Worm (Caenorhabditis elegans) whole organism, early embryonic: ENCODE measurements around the gene srbc-6.

ENCODE experiments used
- B0310.2 ChIP-seq: sonication (generic microtip); optimal IDR thresholded peaks from 2 replicates; lab custom pipeline; 2016; ENCODE audit warnings: mild to moderate bottlenecking, missing genetic modification characterization, missing compliant biosample characterization
- F13C5.2 ChIP-seq: sonication (generic microtip); optimal IDR thresholded peaks from 2 replicates; lab custom pipeline; 2017; ENCODE audit warnings: mild to moderate bottlenecking, missing genetic modification characterization, inconsistent platforms, missing compliant biosample characterization
- aly-1 ChIP-seq: sonication (generic microtip); optimal IDR thresholded peaks from 2 replicates; lab custom pipeline; 2016; ENCODE audit warnings: missing genetic modification characterization, missing compliant biosample characterization
- ama-1 ChIP-seq: fragments of 150-350 bp; optimal IDR thresholded peaks from 2 replicates; lab custom pipeline; 2014
- ceh-13 ChIP-seq: fragments of 200-800 bp; sonication (Bioruptor generic); optimal IDR thresholded peaks from 2 replicates; lab custom pipeline; 2018; ENCODE audit warnings: mild to moderate bottlenecking, missing genetic modification characterization, missing compliant biosample characterization
- ceh-36 ChIP-seq: sonication (generic microtip); optimal IDR thresholded peaks from 2 replicates; lab custom pipeline; 2016; ENCODE audit warnings: missing genetic modification characterization, inconsistent platforms, missing compliant biosample characterization
- ets-7 ChIP-seq: sonication (generic microtip); optimal IDR thresholded peaks from 2 replicates; lab custom pipeline; 2016; ENCODE audit warnings: missing genotype, missing genetic modification characterization, missing compliant biosample characterization
- flt-1 ChIP-seq: fragments of 200-800 bp; sonication (Bioruptor generic); IDR thresholded peaks from 2 replicates; pipeline ENCODE4 v1.3.6; 2022; ENCODE audit warnings: missing genetic modification characterization, missing compliant biosample characterization
- hmbx-1 ChIP-seq: sonication (generic microtip); optimal IDR thresholded peaks from 2 replicates; lab custom pipeline; 2016; ENCODE audit warnings: mild to moderate bottlenecking, missing genetic modification characterization, missing compliant biosample characterization
- hmg-4 ChIP-seq: fragments of 200-800 bp; sonication (Bioruptor generic); optimal IDR thresholded peaks from 2 replicates; lab custom pipeline; 2018; ENCODE audit warnings: mild to moderate bottlenecking, missing genetic modification characterization, missing compliant biosample characterization
- hnd-1 ChIP-seq: sonication (generic microtip); optimal IDR thresholded peaks from 2 replicates; lab custom pipeline; 2016; ENCODE audit warnings: missing genetic modification characterization, missing compliant biosample characterization
- pes-1 ChIP-seq: fragments of 200-800 bp; sonication (Bioruptor generic); IDR thresholded peaks from 2 replicates; pipeline ENCODE4 v1.3.6; 2022; ENCODE audit warnings: missing genetic modification reagents, missing genetic modification characterization, missing compliant biosample characterization
- scrt-1 ChIP-seq: fragments of 200-800 bp; sonication (Bioruptor generic); IDR thresholded peaks from 2 replicates; pipeline ENCODE4 v1.3.6; 2022; ENCODE audit warnings: missing genetic modification characterization, missing compliant biosample characterization
- sea-1 ChIP-seq: fragments of 200-800 bp; sonication (Bioruptor generic); conservative IDR thresholded peaks from 2 replicates; pipeline ENCODE4 v1.3.6; 2022; ENCODE audit warnings: missing genetic modification characterization, missing compliant biosample characterization
- tbx-11 ChIP-seq: fragments of 200-800 bp; sonication (Bioruptor generic); IDR thresholded peaks from 2 replicates; pipeline ENCODE4 v1.3.6; 2022; ENCODE audit warnings: missing genetic modification characterization, missing compliant biosample characterization
- tbx-37 ChIP-seq: fragments of 200-800 bp; sonication (Bioruptor generic); conservative IDR thresholded peaks from 2 replicates; pipeline ENCODE4 v1.3.6; 2022; ENCODE audit warnings: missing genetic modification reagents, missing genetic modification characterization, missing compliant biosample characterization
- tra-4 ChIP-seq: sonication (generic microtip); optimal IDR thresholded peaks from 2 replicates; lab custom pipeline; 2017; ENCODE audit warnings: missing genetic modification characterization, missing compliant biosample characterization

srbc-6 gene

ce11 chrV:3132116-3132515 is 37.8 kb upstream of the srbc-6 start:
- TF ChIP-seq pes-1 (GFP tag; lab: Robert Waterston, UW) (0 out of 2 replicates have a peak, but pooled peaks have one; percentile 30), hmbx-1 (tag; lab: Kevin White, UChicago) (no peak)

DNA sequence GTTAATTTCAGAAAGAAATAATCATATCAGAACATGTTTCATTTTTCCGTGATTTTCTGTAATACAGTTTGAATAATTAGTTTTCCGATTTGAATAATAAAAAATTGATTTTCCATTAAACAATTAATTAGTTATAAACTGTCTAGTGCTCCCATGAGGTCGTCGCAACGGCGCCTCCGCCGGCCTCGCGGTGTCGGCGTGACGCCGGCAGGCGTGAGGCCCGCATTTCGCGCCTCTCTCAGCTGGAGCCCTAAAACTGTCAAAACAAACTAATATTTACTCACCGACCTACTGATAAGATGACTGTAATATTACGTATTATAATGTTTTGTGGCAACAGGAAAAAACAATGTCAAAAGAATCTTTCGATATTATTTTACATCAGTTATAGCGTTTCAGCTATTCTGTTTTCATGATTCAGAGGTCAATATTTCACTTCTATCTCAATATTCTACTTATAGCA is 36.6 kb upstream of the srbc-6 start, which contains the start of gene F02C9.2:
F02C9.2 (plus strand) TSS at position 413 of the 463 bp plus-strand sequence.
- TF ChIP-seq hmg-4 (no peak), F13C5.2 (no peak), sea-1 (no peak), tbx-37 (GFP tag; lab: Robert Waterston, UW) (no peak), hmbx-1 (tag; lab: Kevin White, UChicago) (no peak), pes-1 (GFP tag; lab: Robert Waterston, UW) (no peak), ceh-36 (tag; lab: Kevin White, UChicago) (no peak), ceh-13 (no peak), ama-1 (lab: Kevin White, UChicago) (no peak), aly-1 (tag; lab: Kevin White, UChicago) (no peak), tra-4 (tag; lab: Kevin White, UChicago) (no peak), scrt-1 (GFP tag; lab: Robert Waterston, UW) (no peak), ets-7 (tag; lab: Kevin White, UChicago) (no peak), tbx-11 (GFP tag; lab: Robert Waterston, UW) (no peak)

ce11 chrV:3138488-3138887 is 31.4 kb upstream of the srbc-6 start, which contains the start of the genes irld-3 and F02C9.1:
Gene irld-3 (minus strand): TSS chrV:3138588.
Gene F02C9.1 (plus strand): TSS chrV:3138703.
- no peak for TF ChIP-seq ceh-13
- no peak for TF ChIP-seq tra-4 (tag; lab: Kevin White, UChicago)
- TF ChIP-seq flt-1 (GFP tag; lab: Robert Waterston, UW), result no peak
- TF ChIP-seq F13C5.2, result no peak
- TF ChIP-seq ets-7 (tag; lab: Kevin White, UChicago), result no peak
- no peak for TF ChIP-seq scrt-1 (GFP tag; lab: Robert Waterston, UW)
- no peak for TF ChIP-seq hmbx-1 (tag; lab: Kevin White, UChicago)
- TF ChIP-seq pes-1 (GFP tag; lab: Robert Waterston, UW), result no peak
- TF ChIP-seq tbx-37 (GFP tag; lab: Robert Waterston, UW), result no peak

DNA sequence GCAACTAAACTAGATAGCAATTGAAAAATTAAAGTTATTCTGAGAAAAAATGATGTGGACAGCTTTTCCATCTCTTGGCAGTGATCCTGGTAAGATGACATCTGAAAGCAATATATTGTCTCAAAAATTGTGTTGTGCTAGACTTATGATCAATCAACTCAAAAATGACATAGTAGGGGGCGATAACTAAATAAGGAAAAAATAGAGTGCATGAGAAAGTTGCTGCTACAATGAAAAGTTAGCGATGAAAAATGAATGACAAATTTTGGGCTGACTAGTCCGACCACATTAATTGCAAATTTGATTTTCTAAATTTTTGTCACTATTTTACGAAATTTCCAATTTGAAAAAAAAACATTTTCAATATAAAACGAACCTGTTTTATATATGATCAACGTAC is 28.7 kb upstream of the srbc-6 start, which contains the start of gene srab-9:
srab-9 (minus strand) TSS at position 101 of the 400 bp plus-strand sequence.
- no peak for TF ChIP-seq pes-1 (GFP tag; lab: Robert Waterston, UW)
- TF ChIP-seq F13C5.2, result no peak
- no peak for TF ChIP-seq ceh-36 (tag; lab: Kevin White, UChicago)
- no peak for TF ChIP-seq aly-1 (tag; lab: Kevin White, UChicago)
- TF ChIP-seq sea-1, result no peak
- TF ChIP-seq tbx-11 (GFP tag; lab: Robert Waterston, UW), result no peak
- TF ChIP-seq ceh-13, result no peak
- no peak for TF ChIP-seq flt-1 (GFP tag; lab: Robert Waterston, UW)

ce11 chrV:3144494-3144893 is 25.4 kb upstream of the srbc-6 start, which contains the start of gene srab-10:
Gene srab-10 (minus strand): TSS chrV:3144594.
- TF ChIP-seq pes-1 (GFP tag; lab: Robert Waterston, UW), result no peak
- no peak for TF ChIP-seq aly-1 (tag; lab: Kevin White, UChicago)
- TF ChIP-seq sea-1, result no peak
- TF ChIP-seq F13C5.2, result no peak
- no peak for TF ChIP-seq ama-1 (lab: Kevin White, UChicago)
- TF ChIP-seq ceh-13, result no peak
- TF ChIP-seq ceh-36 (tag; lab: Kevin White, UChicago), result no peak
- no peak for TF ChIP-seq B0310.2 (tag; lab: Kevin White, UChicago)
- no peak for TF ChIP-seq ets-7 (tag; lab: Kevin White, UChicago)
- TF ChIP-seq flt-1 (GFP tag; lab: Robert Waterston, UW), result no peak
- no peak for TF ChIP-seq scrt-1 (GFP tag; lab: Robert Waterston, UW)
- TF ChIP-seq hnd-1 (tag; lab: Kevin White, UChicago), result no peak
- TF ChIP-seq hmg-4, result no peak
- TF ChIP-seq tbx-37 (GFP tag; lab: Robert Waterston, UW), result no peak
- no peak for TF ChIP-seq tra-4 (tag; lab: Kevin White, UChicago)
- TF ChIP-seq tbx-11 (GFP tag; lab: Robert Waterston, UW), result no peak
- no peak for TF ChIP-seq hmbx-1 (tag; lab: Kevin White, UChicago)

ce11 chrV:3145241-3145640 is 24.7 kb upstream of the srbc-6 start:
- no peak for TF ChIP-seq tra-4 (tag; lab: Kevin White, UChicago)
- no peak for TF ChIP-seq ama-1 (lab: Kevin White, UChicago)
- TF ChIP-seq pes-1 (GFP tag; lab: Robert Waterston, UW), result no peak
- no peak for TF ChIP-seq scrt-1 (GFP tag; lab: Robert Waterston, UW)
- no peak for TF ChIP-seq ets-7 (tag; lab: Kevin White, UChicago)
- no peak for TF ChIP-seq hmg-4
- TF ChIP-seq aly-1 (tag; lab: Kevin White, UChicago), result no peak
- no peak for TF ChIP-seq B0310.2 (tag; lab: Kevin White, UChicago)
- TF ChIP-seq tbx-11 (GFP tag; lab: Robert Waterston, UW), result no peak
- TF ChIP-seq hmbx-1 (tag; lab: Kevin White, UChicago), result no peak

- no peak for TF ChIP-seq ceh-36 (tag; lab: Kevin White, UChicago)
- no peak for TF ChIP-seq tbx-11 (GFP tag; lab: Robert Waterston, UW)
- no peak for TF ChIP-seq aly-1 (tag; lab: Kevin White, UChicago)
- TF ChIP-seq scrt-1 (GFP tag; lab: Robert Waterston, UW), result no peak
- TF ChIP-seq pes-1 (GFP tag; lab: Robert Waterston, UW), result no peak
Measured at ce11 chrV:3146932-3147331, 23.0 kb upstream of the srbc-6 start, which contains the start of gene srab-11. Gene srab-11 (minus strand): TSS chrV:3147032.
